Worm (Caenorhabditis elegans): Measurements from ENCODE around the gene cav-2.

ce11 chrV:13530698-13531097 lies 26.2 kb upstream of the cav-2 start, which contains the start of gene ttr-44:
- TF ChIP-seq nhr-76 (tag; optimal IDR thresholded peaks at IDR 0.05): no peak
- no peak for TF ChIP-seq snpc-4 (tag; optimal IDR thresholded peaks at IDR 0.05)
- TF ChIP-seq nhr-28 (tag; optimal IDR thresholded peaks at IDR 0.05): no peak
- no peak for TF ChIP-seq nhr-237 (tag; optimal IDR thresholded peaks at IDR 0.05)
- no peak for TF ChIP-seq lsy-2 (tag; optimal IDR thresholded peaks at IDR 0.05)
- TF ChIP-seq unc-39 (tag; optimal IDR thresholded peaks at IDR 0.05): no peak
- no peak for TF ChIP-seq M03D4.4 (tag; optimal IDR thresholded peaks at IDR 0.05)
- TF ChIP-seq pha-4 (tag; optimal IDR thresholded peaks at IDR 0.05): no peak
- TF ChIP-seq elt-1 (tag; optimal IDR thresholded peaks at IDR 0.05; ENCODE audit: borderline replicate concordance, insufficient read depth): no peak
- TF ChIP-seq unc-62 (GFP tag; optimal IDR thresholded peaks at IDR 0.05): no peak
- TF ChIP-seq ztf-11 (tag; optimal IDR thresholded peaks at IDR 0.05): no peak
- TF ChIP-seq elt-3 (tag; optimal IDR thresholded peaks at IDR 0.05): no peak

Data from whole organism, mixed stage, embryonic.